Worm (Caenorhabditis elegans) whole organism, young adult: ENCODE measurements around the gene srab-21.

Source experiments
- F10E7.11 ChIP-seq: sonication (generic microtip); optimal IDR thresholded peaks from 2 replicates; lab custom pipeline; 2017; ENCODE audit warnings: mild to moderate bottlenecking, missing genetic modification characterization, moderate library complexity, missing compliant biosample characterization
- ceh-100 ChIP-seq: fragments of 200-800 bp; sonication (Bioruptor generic); IDR thresholded peaks from 2 replicates; pipeline ENCODE4 v1.3.6; 2022; ENCODE audit warnings: missing genetic modification reagents, missing genetic modification characterization, missing compliant biosample characterization
- hmg-20 ChIP-seq: fragments of 200-800 bp; sonication (Bioruptor generic); IDR thresholded peaks from 2 replicates; pipeline ENCODE4 v1.3.6; 2022; ENCODE audit warnings: missing genetic modification reagents, missing genetic modification characterization, missing compliant biosample characterization
- ztf-25 ChIP-seq: fragments of 200-800 bp; sonication (Bioruptor generic); IDR thresholded peaks from 2 replicates; pipeline ENCODE4 v1.3.6; 2022; ENCODE audit warnings: missing genetic modification reagents, missing genetic modification characterization, missing compliant biosample characterization

- TF ChIP-seq hmg-20 (GFP tag; lab: Robert Waterston, UW) = no peak
- TF ChIP-seq F10E7.11 (tag; lab: Kevin White, UChicago) = no peak
- no peak for TF ChIP-seq ztf-25 (GFP tag; lab: Robert Waterston, UW)
- no peak for TF ChIP-seq ceh-100
Observed at ce11 chrV:3408602-3409001, 15.6 kb downstream of the srab-21 start, which contains the start of gene T20D4.7.
